Worm (Caenorhabditis elegans) whole organism, midembryonic: Measurements from ENCODE around the gene sms-1.

Experiments
- T22C8.4 ChIP-seq: fragments of 200-800 bp; sonication (Bioruptor generic); IDR thresholded peaks from 2 replicates; pipeline ENCODE4 v1.3.6; 2022; ENCODE audit warnings: missing genetic modification characterization, missing compliant biosample characterization
- cog-1 ChIP-seq: sonication (generic microtip); optimal IDR thresholded peaks from 2 replicates; lab custom pipeline; 2016; ENCODE audit warnings: missing genetic modification characterization, missing compliant biosample characterization
- flt-1 ChIP-seq: fragments of 200-800 bp; sonication (Bioruptor generic); IDR thresholded peaks from 2 replicates; pipeline ENCODE4 v1.3.6; 2022; ENCODE audit warnings: missing genetic modification characterization, missing compliant biosample characterization
- klf-2 ChIP-seq: fragments of 200-800 bp; sonication (Bioruptor generic); conservative IDR thresholded peaks from 2 replicates; pipeline ENCODE4 v1.3.6; 2022; ENCODE audit warnings: missing genetic modification reagents, missing genetic modification characterization, missing compliant biosample characterization
- med-1 ChIP-seq: sonication (generic microtip); optimal IDR thresholded peaks from 2 replicates; lab custom pipeline; 2017; ENCODE audit warnings: missing genetic modification characterization, mild to moderate bottlenecking, missing compliant biosample characterization, antibody characterized with exemption, missing genetic modification reagents; ENCODE audit not compliant: insufficient read depth
- ref-1 ChIP-seq: fragments of 200-800 bp; sonication (Bioruptor generic); conservative IDR thresholded peaks from 2 replicates; pipeline ENCODE4 v1.3.6; 2022; ENCODE audit warnings: missing genetic modification reagents, missing genetic modification characterization, missing compliant biosample characterization
- tab-1 ChIP-seq: fragments of 200-800 bp; sonication (Bioruptor generic); IDR thresholded peaks from 2 replicates; pipeline ENCODE4 v1.3.6; 2022; ENCODE audit warnings: missing genetic modification characterization, missing compliant biosample characterization
- ztf-23 ChIP-seq: fragments of 200-800 bp; sonication (Bioruptor generic); IDR thresholded peaks from 2 replicates; pipeline ENCODE4 v1.3.6; 2022; ENCODE audit warnings: missing genetic modification reagents, missing genetic modification characterization, missing compliant biosample characterization
- ztf-29 ChIP-seq: fragments of 200-800 bp; sonication (Bioruptor generic); IDR thresholded peaks from 2 replicates; pipeline ENCODE4 v1.3.6; 2022; ENCODE audit warnings: missing genetic modification reagents, missing genetic modification characterization, missing compliant biosample characterization

- TF ChIP-seq ref-1 (GFP tag; lab: Robert Waterston, UW) (no peak), tab-1 (GFP tag; lab: Robert Waterston, UW) (no peak), cog-1 (tag; lab: Kevin White, UChicago) (no peak), med-1 (GFP tag; lab: Kevin White, UChicago) (no peak), ztf-23 (GFP tag; lab: Robert Waterston, UW) (no peak), flt-1 (GFP tag; lab: Robert Waterston, UW) (no peak), T22C8.4 (GFP tag; lab: Robert Waterston, UW) (no peak), klf-2 (GFP tag; lab: Robert Waterston, UW) (no peak), ztf-29 (GFP tag; lab: Robert Waterston, UW) (no peak)
Measured at ce11 chrIV:11479095-11479494, 18.9 kb downstream of the sms-1 start, which contains the start of gene catp-8.
